Comparison of ENCODE assay signal across 2 worm cellular contexts in genomic region chrIII:8265753-8266152, ce11.
A peak's percentile ranks its signal among the peaks of the same experiment; 100 is the strongest.
TF ChIP-seq lines count a peak whose summit lies in the region.

TSS of gene mrps-9 (plus strand) at chrIII:8266062.

TF ChIP-seq in whole organism, L1 larva, 84 proteins besides CTCF, POLR2A, EP300 and RAD21 (continued from another document):
- TF ChIP-seq ces-1 (GFP tag; optimal IDR thresholded peaks at IDR 0.05; lab: Kevin White, UChicago) (no peak), ama-1 (optimal IDR thresholded peaks at IDR 0.05; lab: Kevin White, UChicago) (no peak), C16A3.4 (tag; optimal IDR thresholded peaks at IDR 0.05; lab: Kevin White, UChicago) (no peak), swsn-7 (tag; optimal IDR thresholded peaks at IDR 0.05; lab: Kevin White, UChicago) (peak; percentile 15), nhr-237 (tag; optimal IDR thresholded peaks at IDR 0.05; lab: Kevin White, UChicago) (no peak), vab-15 (tag; optimal IDR thresholded peaks at IDR 0.05; lab: Kevin White, UChicago) (no peak), blmp-1 (tag; optimal IDR thresholded peaks at IDR 0.05; lab: Kevin White, UChicago) (peak; percentile 78), ceh-63 (GFP tag; optimal IDR thresholded peaks at IDR 0.05; lab: Kevin White, UChicago) (no peak), jun-1 (tag; optimal IDR thresholded peaks at IDR 0.05; lab: Kevin White, UChicago) (no peak), hpl-2 (GFP tag; optimal IDR thresholded peaks at IDR 0.05; lab: Kevin White, UChicago) (no peak), lin-14 (GFP tag; optimal IDR thresholded peaks at IDR 0.05; lab: Kevin White, UChicago) (peak; percentile 38), sox-4 (tag; optimal IDR thresholded peaks at IDR 0.05; lab: Kevin White, UChicago) (no peak), nhr-71 (tag; optimal IDR thresholded peaks at IDR 0.05; lab: Kevin White, UChicago) (no peak), lsy-2 (tag; optimal IDR thresholded peaks at IDR 0.05; lab: Kevin White, UChicago) (peak in 1 of 2 experiments; percentile 60), efl-1 (optimal IDR thresholded peaks at IDR 0.05; lab: Kevin White, UChicago) (peak; percentile 30 to 36), efl-1 (GFP tag; optimal IDR thresholded peaks at IDR 0.05 in 1 of 2; lab: Kevin White, UChicago) (peak; percentile 31 to 92), grh-1 (GFP tag; IDR thresholded peaks at IDR 0.05; lab: Robert Waterston, UW) (no peak), aly-2 (tag; optimal IDR thresholded peaks at IDR 0.05; lab: Kevin White, UChicago) (no peak), zip-4 (GFP tag; optimal IDR thresholded peaks at IDR 0.05; lab: Kevin White, UChicago) (no peak), egl-27 (tag; optimal IDR thresholded peaks at IDR 0.05; lab: Kevin White, UChicago) (no peak), hlh-17 (GFP tag; optimal IDR thresholded peaks at IDR 0.05; lab: Kevin White, UChicago; ENCODE audit: borderline replicate concordance) (no peak), rnt-1 (tag; optimal IDR thresholded peaks at IDR 0.05; lab: Kevin White, UChicago) (peak; percentile 26), sup-37 (GFP tag; optimal IDR thresholded peaks at IDR 0.05; lab: Kevin White, UChicago) (no peak), efl-3 (GFP tag; optimal IDR thresholded peaks at IDR 0.05; lab: Kevin White, UChicago) (no peak), nhr-20 (tag; optimal IDR thresholded peaks at IDR 0.05; lab: Kevin White, UChicago) (peak; percentile 0), lin-13 (GFP tag; optimal IDR thresholded peaks at IDR 0.05; lab: Kevin White, UChicago) (no peak), snu-23 (GFP tag; optimal IDR thresholded peaks at IDR 0.05; lab: Kevin White, UChicago) (peak; percentile 30), mab-9 (GFP tag; IDR thresholded peaks at IDR 0.05; lab: Robert Waterston, UW) (no peak), lin-35 (GFP tag; optimal IDR thresholded peaks at IDR 0.05; lab: Kevin White, UChicago) (peak; percentile 27 to 41), xbp-1 (tag; optimal IDR thresholded peaks at IDR 0.05; lab: Kevin White, UChicago) (peak; percentile 9), dpl-1 (GFP tag; optimal IDR thresholded peaks at IDR 0.05; lab: Kevin White, UChicago) (peak; percentile 11 to 64 (median 37))

TF ChIP-seq in whole organism, L2 larva, 48 proteins besides CTCF, POLR2A, EP300 and RAD21 (continued from another document):
- no peak for TF ChIP-seq ztf-4 (tag; optimal IDR thresholded peaks at IDR 0.05; lab: Kevin White, UChicago)
- no peak for TF ChIP-seq nhr-25 (tag; optimal IDR thresholded peaks at IDR 0.05; lab: Kevin White, UChicago)
- TF ChIP-seq nhr-21 (tag; optimal IDR thresholded peaks at IDR 0.05; lab: Kevin White, UChicago), result no peak
- no peak for TF ChIP-seq snpc-4 (tag; optimal IDR thresholded peaks at IDR 0.05; lab: Kevin White, UChicago)
- no peak for TF ChIP-seq egl-27 (tag; optimal IDR thresholded peaks at IDR 0.05; lab: Kevin White, UChicago)
- no peak for TF ChIP-seq lsy-2 (tag; optimal IDR thresholded peaks at IDR 0.05; lab: Kevin White, UChicago)
- TF ChIP-seq skn-1 (tag; optimal IDR thresholded peaks at IDR 0.05; lab: Kevin White, UChicago), result no peak
- no peak for TF ChIP-seq nhr-77 (tag; optimal IDR thresholded peaks at IDR 0.05; lab: Kevin White, UChicago)
- no peak for TF ChIP-seq nhr-129 (tag; optimal IDR thresholded peaks at IDR 0.05; lab: Kevin White, UChicago)
- no peak for TF ChIP-seq fos-1 (tag; optimal IDR thresholded peaks at IDR 0.05; lab: Kevin White, UChicago)
- no peak for TF ChIP-seq sma-9 (GFP tag; optimal IDR thresholded peaks at IDR 0.05; lab: Kevin White, UChicago)
- TF ChIP-seq sma-9 (tag; optimal IDR thresholded peaks at IDR 0.05; lab: Kevin White, UChicago), result no peak
- TF ChIP-seq ztf-1 (GFP tag; conservative IDR thresholded peaks at IDR 0.05; lab: Robert Waterston, UW), result no peak
- TF ChIP-seq lin-39 (tag; optimal IDR thresholded peaks at IDR 0.05; lab: Kevin White, UChicago), result no peak
- no peak for TF ChIP-seq elt-3 (tag; optimal IDR thresholded peaks at IDR 0.05; lab: Kevin White, UChicago)
